Worm (Caenorhabditis elegans) whole organism, L4 larva: ENCODE measurements around the gene sri-31.
A peak's percentile ranks its signal among the peaks of the same experiment; 100 is the strongest.

ENCODE experiments used
- ceh-62 ChIP-seq: sonication (generic microtip); optimal IDR thresholded peaks from 2 replicates; lab custom pipeline; 2017; ENCODE audit warnings: missing biosample characterization, missing genetic modification characterization
- ctbp-1 ChIP-seq: fragments of 200-800 bp; sonication (Bioruptor generic); IDR thresholded peaks from 2 replicates; pipeline ENCODE4 v1.3.6; 2022; ENCODE audit warnings: missing genetic modification reagents, missing genetic modification characterization, missing compliant biosample characterization
- hif-1 ChIP-seq, 2 experiments: sonication (generic microtip); optimal IDR thresholded peaks; 2 replicates each; lab custom pipeline; 2016 to 2017; ENCODE audit warnings: missing compliant biosample characterization in 2 of 2, missing genetic modification characterization in 2 of 2, missing genetic modification reagents in 2 of 2, missing genotype in 2 of 2, mild to moderate bottlenecking in 1 of 2
- mep-1 ChIP-seq: fragments of 150-350 bp; sonication (generic microtip); optimal IDR thresholded peaks from 3 replicates; lab custom pipeline; 2014; ENCODE audit warnings: missing biosample characterization, missing genetic modification characterization
- nhr-76 ChIP-seq: fragments of 150-350 bp; optimal IDR thresholded peaks from 2 replicates; lab custom pipeline; 2014; ENCODE audit warnings: missing biosample characterization, missing genetic modification characterization
- nhr-77 ChIP-seq: fragments of 150-350 bp; optimal IDR thresholded peaks from 2 replicates; lab custom pipeline; 2014; ENCODE audit warnings: missing biosample characterization, missing genetic modification characterization
- unc-62 ChIP-seq, 3 experiments: fragments of 150-350 bp in 1 of 3; sonication (generic microtip); optimal IDR thresholded peaks in 2 of 3; peaks in 1 of 3; 1 replicate in 1 of 3; 2 replicates in 2 of 3; lab custom pipeline; 2014 to 2017; ENCODE audit warnings: missing biosample characterization in 3 of 3, missing genetic modification characterization in 3 of 3, missing genetic modification reagents in 3 of 3, missing genotype in 1 of 3
- ztf-11 ChIP-seq: fragments of 150-350 bp; optimal IDR thresholded peaks from 2 replicates; lab custom pipeline; 2014; ENCODE audit warnings: missing biosample characterization, missing genetic modification characterization

ce11 chrII:3062222-3062621, 11.4 kb downstream of the sri-31 start:
- TF ChIP-seq nhr-76 (tag; lab: Kevin White, UChicago) (no peak), ctbp-1 (GFP tag; lab: Robert Waterston, UW) (peak; percentile 43; the same call in 1 of the 2 replicates), mep-1 (tag; lab: Kevin White, UChicago) (peak; percentile 59), ztf-11 (tag; lab: Kevin White, UChicago) (no peak), hif-1 (tag; optimal IDR thresholded peaks at IDR 0.05; lab: Kevin White, UChicago) (no peak), ceh-62 (tag; lab: Kevin White, UChicago) (no peak), nhr-77 (tag; lab: Kevin White, UChicago) (no peak), unc-62 (GFP tag; optimal IDR thresholded peaks at IDR 0.05 in 1 of 2; lab: Kevin White, UChicago) (no peak), unc-62 (tag; optimal IDR thresholded peaks at IDR 0.05; lab: Kevin White, UChicago) (no peak)
